Fruit fly (Drosophila melanogaster): Measurements from ENCODE around the gene BTBD9.

Gene BTBD9

DNA sequence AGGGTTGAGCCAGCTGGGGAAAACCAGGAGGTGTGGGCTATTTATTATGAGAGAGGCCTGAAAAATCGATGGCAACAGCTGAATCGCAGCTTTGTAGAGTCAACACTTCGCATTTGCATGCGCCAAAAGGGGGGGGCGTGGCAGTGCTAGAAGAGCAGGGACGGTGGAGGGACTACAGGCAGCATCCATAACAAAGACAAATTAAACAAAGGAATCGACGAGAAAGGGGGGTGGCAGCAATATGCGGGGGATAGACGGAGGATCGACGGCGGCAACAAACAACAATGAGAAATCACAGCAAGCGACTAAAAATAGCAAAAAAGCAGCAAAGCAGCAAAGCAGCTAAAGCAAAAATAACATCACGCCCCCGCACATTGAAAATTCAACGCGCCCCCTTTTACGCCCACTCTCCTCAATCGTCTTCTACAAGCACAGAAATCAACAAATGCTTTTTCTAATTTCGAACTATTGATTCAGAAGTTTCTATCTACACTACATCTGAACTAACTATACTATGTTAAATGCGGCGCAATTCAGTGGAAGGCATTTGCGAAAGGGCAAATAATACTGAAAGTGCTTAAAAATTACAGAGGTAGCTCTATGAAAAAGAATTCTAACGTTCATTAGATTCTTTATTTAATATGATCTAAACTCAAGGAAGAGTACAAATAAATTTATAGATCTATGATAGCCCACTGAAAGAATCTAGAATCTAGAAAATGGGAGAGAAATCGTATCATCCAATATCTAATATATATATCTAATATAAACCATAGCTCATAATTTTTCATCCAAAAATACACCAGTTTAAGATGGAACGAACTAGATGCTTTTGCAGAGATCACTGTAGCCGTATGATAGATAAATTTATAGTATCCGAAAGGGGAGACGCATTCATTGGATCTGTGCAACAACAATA is 33.3 kb upstream of the BTBD9 start:
- TF ChIP-seq CG17801 (GFP tag; optimal IDR thresholded peaks at IDR 0.05; ENCODE audit: partially characterized antibody), result no peak

DNA sequence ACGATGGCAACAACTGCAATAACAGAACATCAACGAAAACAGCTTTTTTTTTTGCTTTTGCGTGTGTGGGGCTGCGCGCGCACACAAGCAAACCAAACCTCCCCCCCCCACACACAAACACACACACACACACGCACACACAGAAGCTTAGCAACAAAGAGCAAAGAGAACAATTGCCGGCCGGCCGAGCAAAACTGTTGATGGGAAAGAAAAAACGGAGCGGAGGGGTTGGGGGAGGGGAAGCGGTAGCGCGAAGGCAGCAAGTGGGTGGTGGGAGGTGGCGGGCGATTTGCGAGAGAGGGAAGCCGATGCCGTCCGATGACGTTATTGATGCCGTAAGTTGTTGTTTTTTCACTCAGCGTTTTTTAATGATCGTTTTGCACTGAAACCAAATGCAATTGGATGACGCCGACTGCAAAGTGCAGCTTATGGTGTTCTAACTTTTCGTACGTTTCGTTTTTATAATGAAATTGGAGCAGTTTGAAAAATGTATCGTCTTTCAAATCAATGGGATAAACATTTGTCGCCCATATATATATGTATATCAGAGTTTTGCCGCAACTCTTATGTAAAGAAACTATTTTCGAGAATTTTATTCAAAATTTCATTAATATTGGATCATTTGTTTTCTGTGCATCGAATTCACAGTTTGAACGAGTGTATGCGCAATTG is 32.5 kb upstream of the BTBD9 start:
- TF ChIP-seq CG17801 (GFP tag; optimal IDR thresholded peaks at IDR 0.05; ENCODE audit: partially characterized antibody), result no peak

DNA sequence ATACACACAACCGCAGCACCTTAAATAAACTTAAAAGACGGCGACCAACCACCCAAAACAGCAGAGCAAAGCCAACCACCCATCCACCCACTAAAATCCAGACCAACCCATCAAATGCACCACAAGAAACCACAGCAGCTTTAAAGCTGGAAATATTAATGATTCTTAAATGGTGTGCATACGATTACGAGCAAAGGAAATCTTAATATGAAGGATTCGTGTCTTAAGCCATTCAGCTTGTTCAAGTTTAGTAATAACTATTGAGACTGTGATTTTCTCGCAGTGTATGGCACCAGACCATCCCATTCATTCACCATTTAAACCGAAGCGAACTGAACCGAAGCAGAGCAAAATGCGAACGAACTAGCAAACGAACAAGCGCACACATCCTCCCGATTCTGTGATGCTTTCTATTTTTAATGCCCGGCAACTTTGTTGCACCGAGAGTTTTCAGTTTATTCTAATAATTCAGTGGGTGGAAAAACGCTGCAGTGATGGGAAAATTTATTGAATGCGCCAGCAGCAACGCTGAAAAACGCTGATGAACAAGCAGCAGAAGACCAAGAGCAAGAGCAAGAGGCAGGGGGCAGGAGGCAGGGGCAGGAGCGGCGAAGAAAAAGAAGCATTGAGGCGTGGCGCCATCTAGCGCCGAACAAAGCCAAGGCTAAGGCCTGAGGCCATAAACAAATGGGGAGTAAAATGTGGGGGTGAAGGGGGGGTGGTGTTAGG is 30.8 kb upstream of the BTBD9 start:
- no peak for TF ChIP-seq CG17801 (GFP tag; optimal IDR thresholded peaks at IDR 0.05; ENCODE audit: partially characterized antibody)

DNA sequence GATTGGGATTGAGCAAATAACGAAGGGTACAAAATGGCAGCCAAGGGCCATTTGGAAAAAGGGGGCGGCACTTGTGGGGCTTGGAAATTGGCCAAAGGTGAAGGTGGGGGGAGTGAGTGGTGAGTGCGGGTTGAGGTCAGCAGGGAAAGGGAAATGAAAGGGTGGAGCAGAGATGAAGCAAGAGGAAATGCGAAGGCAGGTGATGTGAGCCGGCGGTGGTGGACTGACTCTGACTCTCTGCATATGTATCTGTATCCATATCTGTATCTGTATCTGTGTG is 30.2 kb upstream of the BTBD9 start:
- TF ChIP-seq CG17801 (GFP tag; optimal IDR thresholded peaks at IDR 0.05; ENCODE audit: partially characterized antibody), result no peak

DNA sequence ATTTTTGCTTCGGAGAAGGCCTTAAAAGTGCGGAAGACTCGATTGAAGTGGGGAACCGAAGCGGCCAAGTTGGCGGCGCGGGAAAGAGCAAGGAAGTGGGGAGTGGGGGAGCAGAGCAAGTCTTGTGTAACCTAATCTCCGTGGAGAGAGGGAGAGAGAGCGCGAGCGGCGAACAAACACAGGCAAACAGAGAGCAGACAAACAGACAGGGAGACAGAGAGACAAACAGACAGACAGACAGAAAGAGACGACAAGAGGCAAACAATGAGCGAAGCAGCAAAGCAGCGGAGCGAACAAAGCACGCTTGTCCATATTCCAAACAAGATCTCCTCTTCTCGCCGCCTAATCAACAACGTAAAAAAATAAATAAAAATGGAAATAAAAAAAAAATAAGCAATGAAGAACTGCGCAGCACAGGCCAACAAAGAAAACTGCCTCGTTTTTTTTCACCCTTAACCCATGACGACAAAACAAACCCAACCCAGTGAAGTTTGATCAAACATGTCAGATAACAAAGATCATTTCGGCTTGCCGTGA is 29.4 kb upstream of the BTBD9 start:
- no peak for TF ChIP-seq CG17801 (GFP tag; optimal IDR thresholded peaks at IDR 0.05; ENCODE audit: partially characterized antibody)

DNA sequence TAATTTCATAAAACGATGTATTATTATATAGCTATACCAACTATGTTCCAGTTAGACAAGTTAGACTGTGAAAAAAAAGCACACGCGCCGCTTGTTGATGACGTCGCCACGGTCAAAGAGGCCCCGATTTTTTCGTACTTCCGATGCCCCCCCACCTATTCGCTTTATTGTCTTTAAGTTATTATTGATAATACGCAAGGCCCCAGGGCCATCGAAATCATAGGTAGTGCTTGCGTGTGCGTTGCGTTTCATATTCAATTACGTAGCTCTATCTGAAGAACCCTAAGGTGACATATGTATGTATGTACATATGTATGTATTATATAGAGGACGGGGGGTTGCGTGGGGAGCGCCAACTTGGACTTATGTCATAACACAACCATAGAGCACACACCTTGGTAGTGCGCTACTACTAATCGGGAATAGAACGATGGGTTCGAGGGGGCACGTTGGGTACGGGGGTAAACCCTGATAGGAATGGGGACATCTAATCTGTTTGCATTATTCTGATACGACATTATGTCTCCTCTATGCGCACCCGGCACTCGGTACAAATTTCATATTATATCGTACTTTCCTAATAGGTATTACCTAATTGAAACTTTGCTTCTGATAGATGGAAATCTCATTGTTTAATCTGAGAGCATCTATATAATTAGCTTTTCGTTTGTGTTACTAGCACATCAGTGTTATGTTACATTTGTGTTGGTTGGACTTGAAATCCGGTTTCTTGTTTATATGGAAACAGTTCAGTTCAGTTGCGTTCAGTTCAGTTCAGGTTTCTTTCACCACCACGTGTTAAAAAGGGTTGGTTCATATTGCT is 28.5 kb upstream of the BTBD9 start:
- no peak for TF ChIP-seq CG17801 (GFP tag; optimal IDR thresholded peaks at IDR 0.05; ENCODE audit: partially characterized antibody)

DNA sequence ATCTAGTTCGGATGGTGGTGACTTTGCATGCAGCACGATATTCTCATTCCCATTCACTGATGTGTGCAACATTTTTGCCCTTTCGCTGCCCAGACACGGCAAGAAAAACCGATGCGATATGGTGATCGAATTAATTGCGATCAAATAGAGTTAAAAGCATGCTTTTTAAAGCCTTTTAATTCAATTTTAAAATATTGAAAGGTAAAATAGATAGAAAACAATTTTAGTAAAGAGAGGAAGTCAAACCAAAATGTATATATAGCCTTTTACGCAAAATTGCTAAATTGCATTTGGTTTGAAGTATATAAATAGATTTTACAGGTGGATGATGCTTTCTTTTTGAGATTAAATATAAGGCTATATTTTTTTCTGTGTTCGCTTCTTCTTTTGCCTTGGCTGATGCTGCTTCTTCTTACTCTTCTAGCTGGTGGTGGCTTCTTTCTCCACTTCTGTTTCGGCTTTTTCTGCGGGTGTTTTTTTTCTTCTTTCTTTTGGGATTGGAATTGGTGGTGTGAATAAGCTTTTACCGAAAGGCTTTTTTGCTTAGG is 27.3 kb upstream of the BTBD9 start:
- no peak for TF ChIP-seq CG17801 (GFP tag; optimal IDR thresholded peaks at IDR 0.05; ENCODE audit: partially characterized antibody)

DNA sequence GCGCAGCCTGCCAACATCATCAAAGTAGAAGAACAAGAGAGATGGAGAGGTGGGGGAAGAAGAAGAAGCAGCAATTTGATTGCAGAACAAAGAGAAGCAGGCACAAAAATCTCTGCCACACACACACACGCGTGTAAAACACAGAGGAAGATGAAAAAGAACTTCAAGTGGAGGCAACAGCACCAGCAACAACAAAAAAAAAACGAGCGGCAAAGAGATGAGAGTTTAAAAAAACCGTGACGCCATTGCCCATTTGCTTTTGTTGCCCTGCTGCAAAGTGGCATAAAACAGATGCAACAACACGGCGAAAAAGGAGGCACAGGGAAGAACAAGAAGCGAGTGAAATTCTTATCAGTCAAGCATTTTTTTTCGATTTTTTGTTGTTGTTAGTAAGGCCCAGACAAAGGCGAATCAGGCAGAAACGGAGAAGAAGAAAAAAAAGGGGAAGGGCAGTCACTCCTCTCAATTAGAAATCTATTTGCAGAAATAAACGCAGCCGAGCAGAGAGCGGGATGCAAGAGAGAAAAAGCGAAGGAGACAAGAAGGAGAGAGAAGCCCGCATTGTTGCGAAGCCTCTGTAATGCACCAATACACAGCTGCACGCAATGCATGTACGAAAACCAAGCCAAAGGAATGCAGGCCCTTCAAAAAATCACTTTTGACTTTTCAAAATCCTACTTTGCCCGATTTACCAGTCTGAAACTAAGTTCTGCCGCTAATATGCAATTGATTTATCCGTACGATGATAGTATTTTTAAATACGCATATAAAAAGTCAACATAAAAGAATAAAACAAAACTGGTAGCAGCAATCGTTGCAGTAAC is 26.4 kb upstream of the BTBD9 start:
- no peak for TF ChIP-seq CG17801 (GFP tag; optimal IDR thresholded peaks at IDR 0.05; ENCODE audit: partially characterized antibody)

DNA sequence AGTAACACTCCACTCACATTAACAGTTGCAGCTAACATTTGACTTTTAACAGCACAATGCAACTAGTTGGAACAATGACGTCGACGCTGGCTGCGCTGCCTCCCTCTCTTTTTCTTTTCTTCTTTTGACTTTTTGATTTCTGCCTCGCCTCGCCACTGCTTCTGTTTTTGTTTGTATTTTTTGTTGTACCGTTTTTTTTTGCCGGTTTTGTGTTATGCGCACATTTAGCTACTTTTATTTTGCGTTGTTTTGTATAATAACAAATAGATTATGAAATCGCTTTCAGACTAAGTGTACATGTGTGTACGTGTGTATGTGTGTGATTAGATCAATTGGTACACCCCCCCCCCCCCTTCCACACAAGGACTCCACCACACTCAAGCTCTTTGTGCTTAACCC is 25.8 kb upstream of the BTBD9 start:
- TF ChIP-seq CG17801 (GFP tag; optimal IDR thresholded peaks at IDR 0.05; ENCODE audit: partially characterized antibody), result peak; percentile 16

DNA sequence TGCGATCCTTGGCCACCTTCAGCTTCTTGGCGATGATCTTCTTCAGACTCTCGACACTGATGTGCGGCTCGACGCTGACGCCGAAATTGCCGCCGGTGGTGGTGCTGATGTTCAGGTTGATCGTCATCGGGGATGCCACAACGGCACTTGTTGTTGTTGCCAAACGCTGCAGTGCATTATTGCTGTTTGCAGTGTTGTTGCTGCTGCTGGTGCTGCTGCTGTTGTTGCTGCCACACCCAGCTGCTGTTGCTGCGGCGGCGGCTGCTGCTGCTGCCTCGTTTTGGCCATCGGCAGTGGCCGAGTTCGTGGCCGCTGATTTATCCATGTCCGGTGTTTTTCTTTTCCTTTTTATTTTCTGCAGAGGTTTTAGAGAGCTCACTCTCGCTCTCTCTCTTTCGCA is 24.5 kb upstream of the BTBD9 start:
- TF ChIP-seq CG17801 (GFP tag; optimal IDR thresholded peaks at IDR 0.05; ENCODE audit: partially characterized antibody), result no peak

DNA sequence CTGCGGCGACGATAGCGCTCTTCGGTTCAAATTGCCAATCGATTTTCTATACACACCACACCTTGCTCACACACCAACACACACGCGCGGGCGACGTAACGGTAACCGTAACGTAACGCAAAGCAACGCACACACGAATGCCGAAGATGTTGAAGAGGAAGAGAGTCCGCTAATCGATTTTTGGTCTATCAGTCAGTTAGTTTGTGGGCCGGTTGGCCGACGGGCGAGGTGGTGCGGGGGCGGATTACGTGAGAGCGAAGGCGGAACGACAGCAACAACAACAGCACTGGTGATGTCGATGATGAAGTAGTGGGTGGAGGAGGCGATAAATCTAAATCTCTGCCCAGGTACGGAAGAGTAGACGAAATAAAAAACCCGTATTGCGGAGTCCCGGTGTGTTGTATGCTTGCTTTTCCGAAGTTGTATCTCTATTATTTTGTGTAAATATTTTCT is 24.0 kb upstream of the BTBD9 start, which contains the start of gene ras:
TSS of gene ras (plus strand) at position 188 of the 453 bp plus-strand sequence.
- no peak for TF ChIP-seq CG17801 (GFP tag; optimal IDR thresholded peaks at IDR 0.05; ENCODE audit: partially characterized antibody)

DNA sequence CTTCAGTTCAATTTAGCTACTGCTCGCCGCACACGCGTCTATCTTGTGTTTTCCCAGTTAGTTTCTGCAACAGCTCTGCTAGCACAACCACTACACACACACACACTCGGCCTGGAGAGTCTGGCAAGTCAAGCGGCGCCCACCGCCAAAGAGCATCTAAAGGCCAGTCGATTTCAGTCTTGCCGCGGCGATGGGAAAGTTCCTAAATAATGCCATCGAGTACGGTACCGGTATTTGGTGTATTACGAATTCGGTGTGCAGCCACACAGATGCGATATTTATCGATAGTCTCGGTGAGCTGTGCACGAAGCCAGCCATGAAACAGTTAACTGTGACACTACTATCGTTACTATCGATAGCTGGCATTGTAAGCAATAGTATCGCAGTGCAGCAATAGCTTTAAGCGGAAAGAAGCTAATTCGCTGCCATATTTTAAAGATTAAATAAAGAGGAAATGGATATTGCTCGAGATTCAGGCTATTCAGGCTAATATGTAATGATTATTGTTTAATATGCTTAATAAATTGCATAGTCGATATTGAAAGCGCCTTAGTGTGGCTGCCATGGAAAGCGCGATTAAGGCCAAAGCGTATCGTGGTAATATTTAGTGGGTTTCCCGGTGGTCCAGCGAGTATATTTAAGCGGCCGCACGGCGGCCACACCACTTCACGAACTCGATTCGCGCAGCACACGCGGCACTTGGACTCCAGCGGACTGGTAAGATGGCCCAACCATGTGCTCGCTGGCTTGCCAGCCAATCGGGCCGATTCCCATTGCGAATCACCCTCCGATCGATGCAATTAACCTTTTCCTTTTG is 23.4 kb upstream of the BTBD9 start, which contains the start of gene stx:
TSS of gene stx (minus strand) at position 171 of the 817 bp plus-strand sequence.
- TF ChIP-seq CG17801 (GFP tag; optimal IDR thresholded peaks at IDR 0.05; ENCODE audit: partially characterized antibody), result peak; percentile 19

DNA sequence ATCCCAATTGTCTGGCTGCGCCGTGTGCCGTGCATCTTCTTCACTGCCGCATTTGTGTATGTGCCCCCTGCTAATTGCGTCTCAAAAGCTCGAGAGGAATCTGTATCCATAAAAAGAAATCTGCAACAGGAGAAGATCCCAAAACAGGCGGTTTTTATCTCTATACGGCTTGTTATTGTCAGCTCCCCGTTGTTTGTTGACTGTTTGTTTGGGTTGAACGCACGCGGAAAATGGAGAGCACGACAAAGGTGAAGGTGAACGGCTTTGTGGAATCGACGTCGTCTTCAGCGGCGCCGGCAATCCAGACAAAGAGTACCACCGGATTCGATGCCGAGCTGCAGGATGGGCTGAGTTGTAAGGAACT is 22.8 kb upstream of the BTBD9 start:
- no peak for TF ChIP-seq CG17801 (GFP tag; optimal IDR thresholded peaks at IDR 0.05; ENCODE audit: partially characterized antibody)
